Fruit fly (Drosophila melanogaster) S2 (cell line): ENCODE results near the gene CG1146.

Source experiments
- CG8478 ChIP-seq: fragments of >200 bp; optimal IDR thresholded peaks from 2 replicates; lab custom pipeline; 2018
- CTCF ChIP-seq, 2 experiments: fragments of >200 bp; optimal IDR thresholded peaks; 2 replicates each; lab custom pipeline; 2018

DNA sequence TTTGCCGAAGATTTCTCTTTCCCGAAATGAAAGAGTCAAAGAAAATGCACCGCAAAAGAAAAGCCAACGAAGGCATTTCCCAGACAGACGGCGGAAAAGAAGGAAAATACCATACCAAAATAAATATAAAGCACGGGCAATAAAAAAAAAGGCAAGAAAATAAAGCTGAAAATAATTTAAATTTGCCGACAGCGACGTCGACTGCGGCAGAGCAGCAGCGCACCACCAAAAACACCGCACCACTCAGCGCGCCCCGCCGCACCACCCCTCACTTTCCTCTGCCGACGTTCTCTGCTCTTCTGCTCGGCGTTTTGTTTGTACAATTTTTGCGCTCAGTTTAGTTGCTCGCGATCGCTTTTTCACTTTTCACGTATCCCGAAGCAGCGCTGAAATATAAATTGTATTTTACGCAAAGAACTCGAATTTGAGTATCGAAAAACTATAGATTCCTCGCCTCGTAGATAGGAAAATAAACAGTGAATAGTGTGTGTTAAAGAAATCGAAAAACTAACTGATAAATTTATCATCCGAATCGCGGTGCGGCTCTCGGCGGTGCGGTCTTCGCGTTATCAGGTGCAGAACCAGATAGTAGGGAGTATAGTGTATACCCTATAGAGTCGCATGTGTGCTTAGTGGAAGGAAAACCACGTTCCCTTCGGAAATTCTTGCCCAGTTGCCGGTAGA lies 30.9 kb upstream of the CG1146 start:
- TF ChIP-seq CG8478 (lab: Kevin White, UChicago) (no peak), CTCF (optimal IDR thresholded peaks at IDR 0.05; lab: Kevin White, UChicago) (no peak)
